Fruit fly (Drosophila melanogaster): ENCODE results near the gene CARPB.
A peak's percentile ranks its signal among the peaks of the same experiment; 100 is the strongest.

The CARPB gene

DNA sequence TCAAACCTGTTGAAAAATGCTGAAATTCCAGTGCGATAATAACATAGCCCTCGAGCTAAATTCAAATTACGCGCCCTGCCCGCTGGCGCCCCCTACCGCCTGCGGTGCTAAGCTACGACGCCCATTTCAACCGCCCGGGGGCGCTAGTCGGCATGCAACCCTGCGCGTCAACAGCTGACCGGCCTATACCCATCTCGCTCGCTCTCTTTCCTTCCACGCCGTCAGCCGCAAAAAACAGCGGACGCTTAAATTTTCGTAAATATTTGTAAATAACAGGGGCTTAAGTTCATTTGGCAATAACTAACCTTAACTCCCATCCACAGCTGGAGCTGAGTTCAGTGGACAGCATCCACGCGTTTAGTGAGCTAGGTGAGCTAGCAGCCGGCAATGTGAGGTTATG lies 4.5 kb upstream of the CARPB start, which contains the start of gene CG1354 (continued):
- TF ChIP-seq CG9705 (GFP tag; optimal IDR thresholded peaks at IDR 0.05): peak; percentile 64
- TF ChIP-seq sv (GFP tag; optimal IDR thresholded peaks at IDR 0.05): peak; percentile 27
- TF ChIP-seq CG32264 (GFP tag; optimal IDR thresholded peaks at IDR 0.05): no peak
- TF ChIP-seq Hnf4 (GFP tag; optimal IDR thresholded peaks at IDR 0.05): peak; percentile 18

DNA sequence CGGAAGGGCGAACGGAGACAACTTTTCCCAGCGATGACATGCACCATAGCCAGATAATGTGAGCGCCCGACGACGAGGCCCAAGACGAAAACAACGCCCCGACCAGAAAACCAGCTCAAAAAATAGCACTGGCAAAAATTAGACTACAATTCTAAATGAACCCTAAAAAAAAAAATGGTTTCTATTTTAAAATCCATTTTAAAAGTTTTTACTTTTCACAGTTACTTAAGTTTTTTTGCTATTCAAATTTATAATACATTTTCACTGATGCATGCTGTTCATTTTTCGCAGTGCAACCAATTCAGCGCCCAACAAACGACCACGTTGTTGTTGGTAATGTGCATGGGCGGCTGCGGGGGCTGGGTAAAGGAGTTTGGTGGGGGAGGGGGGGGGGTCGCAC lies 4.3 kb downstream of the CARPB start:
- TF ChIP-seq rgr (GFP tag; optimal IDR thresholded peaks at IDR 0.05) (peak; percentile 50), Hr78 (GFP tag; optimal IDR thresholded peaks at IDR 0.05) (no peak), sage (GFP tag; optimal IDR thresholded peaks at IDR 0.05) (no peak), jim (GFP tag; optimal IDR thresholded peaks at IDR 0.05) (no peak), pan (optimal IDR thresholded peaks at IDR 0.05) (no peak), fru (GFP tag; optimal IDR thresholded peaks at IDR 0.05) (peak; percentile 21), dmrt93B (GFP tag; optimal IDR thresholded peaks at IDR 0.05) (no peak), HLH106 (tag; optimal IDR thresholded peaks at IDR 0.05) (peak; percentile 42), tai (GFP tag; optimal IDR thresholded peaks at IDR 0.05) (no peak), woc (GFP tag; optimal IDR thresholded peaks at IDR 0.05) (no peak), OdsH (GFP tag; optimal IDR thresholded peaks at IDR 0.05) (no peak), foxo (GFP tag; optimal IDR thresholded peaks at IDR 0.05) (peak in 1 of 2 experiments; percentile 37), Sp1 (GFP tag; optimal IDR thresholded peaks at IDR 0.05) (peak; percentile 25), GATAd (GFP tag; optimal IDR thresholded peaks at IDR 0.05) (no peak), Dif (GFP tag; optimal IDR thresholded peaks at IDR 0.05; ENCODE audit: partially characterized antibody) (no peak), usp (GFP tag; optimal IDR thresholded peaks at IDR 0.05) (no peak), sv (GFP tag; optimal IDR thresholded peaks at IDR 0.05) (no peak), Abd-B (GFP tag; optimal IDR thresholded peaks at IDR 0.05) (no peak), Hnf4 (GFP tag; optimal IDR thresholded peaks at IDR 0.05) (peak; percentile 14), dl (GFP tag; optimal IDR thresholded peaks at IDR 0.05; ENCODE audit: insufficient read depth in 1 of 2, partially characterized antibody in 2 of 2) (no peak), Myc (optimal IDR thresholded peaks at IDR 0.05) (no peak), br (GFP tag; optimal IDR thresholded peaks at IDR 0.05) (no peak), CrebA (GFP tag; optimal IDR thresholded peaks at IDR 0.05; ENCODE audit: borderline replicate concordance) (no peak), brk (GFP tag; optimal IDR thresholded peaks at IDR 0.05) (no peak), Rel (GFP tag; optimal IDR thresholded peaks at IDR 0.05) (no peak), Rel (tag; optimal IDR thresholded peaks at IDR 0.05) (no peak), N (GFP tag; optimal IDR thresholded peaks at IDR 0.05) (no peak), dsf (GFP tag; optimal IDR thresholded peaks at IDR 0.05; ENCODE audit: borderline replicate concordance) (no peak), psq (GFP tag; optimal IDR thresholded peaks at IDR 0.05) (peak; percentile 27), Mio (GFP tag; optimal IDR thresholded peaks at IDR 0.05) (no peak), Vsx2 (GFP tag; optimal IDR thresholded peaks at IDR 0.05; ENCODE audit: partially characterized antibody) (no peak), Hr83 (GFP tag; optimal IDR thresholded peaks at IDR 0.05; ENCODE audit: poor library complexity, severe bottlenecking) (no peak), Dfd (GFP tag; optimal IDR thresholded peaks at IDR 0.05) (no peak), lola (GFP tag; optimal IDR thresholded peaks at IDR 0.05) (no peak), ey (GFP tag; optimal IDR thresholded peaks at IDR 0.05) (peak; percentile 25), CG32264 (GFP tag; optimal IDR thresholded peaks at IDR 0.05) (no peak), Jra (GFP tag; optimal IDR thresholded peaks at IDR 0.05) (no peak), CG9705 (GFP tag; optimal IDR thresholded peaks at IDR 0.05) (no peak), h (GFP tag; optimal IDR thresholded peaks at IDR 0.05) (peak; percentile 54)

DNA sequence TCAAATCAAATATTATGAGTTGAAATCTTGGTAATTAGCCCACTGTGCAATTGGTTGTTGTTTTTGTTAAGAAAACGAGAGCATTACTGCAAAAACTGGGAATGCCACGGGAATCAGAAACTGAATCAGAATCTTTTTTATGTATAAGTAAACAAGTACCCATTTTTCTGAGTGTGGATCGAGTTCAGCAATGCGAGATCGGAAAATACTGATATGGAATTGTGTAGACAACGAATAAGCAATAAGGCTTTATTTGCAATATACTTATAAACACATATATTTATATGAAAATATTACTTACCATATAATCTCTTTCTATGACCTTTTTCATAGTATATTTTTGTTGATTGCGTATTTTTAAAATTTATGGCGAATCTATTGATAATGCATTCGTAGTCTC lies 4.9 kb downstream of the CARPB start:
- no peak for TF ChIP-seq lola (GFP tag; optimal IDR thresholded peaks at IDR 0.05)
- no peak for TF ChIP-seq psq (GFP tag; optimal IDR thresholded peaks at IDR 0.05)
- no peak for TF ChIP-seq Hr83 (GFP tag; optimal IDR thresholded peaks at IDR 0.05; ENCODE audit: poor library complexity, severe bottlenecking)
